Fruit fly (Drosophila melanogaster): ENCODE results near the gene P5cr.

DNA sequence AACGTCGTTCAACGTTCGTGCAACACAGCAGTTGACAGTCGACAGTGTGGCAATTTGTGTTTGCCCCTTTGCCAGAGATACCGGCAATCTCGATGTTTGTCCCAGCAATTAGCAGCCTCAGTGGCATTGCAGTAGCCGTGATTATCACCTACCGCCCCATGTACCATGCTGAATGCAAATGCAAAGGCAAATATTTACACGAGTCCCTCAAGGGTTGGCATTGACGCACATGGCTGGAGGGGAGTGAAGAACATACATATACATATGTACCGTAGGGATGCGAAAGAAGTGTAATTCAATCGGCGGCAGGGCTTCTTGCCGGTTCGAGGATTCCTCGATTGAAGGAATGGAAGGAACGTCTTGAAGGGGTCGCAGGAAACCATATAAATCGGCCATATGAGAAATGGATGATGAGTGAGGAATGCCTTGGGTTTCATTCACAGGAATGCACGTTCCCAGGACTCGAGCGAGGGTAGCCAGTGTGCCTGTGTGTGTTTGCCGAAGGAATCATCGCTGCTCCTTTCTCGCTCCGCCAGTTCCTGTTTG is 28.8 kb upstream of the P5cr start:
- no peak for TF ChIP-seq CG8478 (optimal IDR thresholded peaks at IDR 0.05)
- no peak for TF ChIP-seq CTCF (optimal IDR thresholded peaks at IDR 0.05)
